Worm (Caenorhabditis elegans) whole organism, L1 larva: ENCODE measurements around the gene K03A1.4.

Source experiments
- C04F5.9 ChIP-seq: sonication (generic microtip); optimal IDR thresholded peaks from 2 replicates; lab custom pipeline; 2016; ENCODE audit warnings: missing genetic modification characterization, missing compliant biosample characterization
- C16A3.4 ChIP-seq: fragments of 150-350 bp; optimal IDR thresholded peaks from 2 replicates; lab custom pipeline; 2014; ENCODE audit warnings: missing biosample characterization, missing genetic modification characterization
- C34B4.2 ChIP-seq: sonication (generic microtip); optimal IDR thresholded peaks from 2 replicates; lab custom pipeline; 2017; ENCODE audit warnings: mild to moderate bottlenecking, missing genetic modification characterization, missing compliant biosample characterization
- F16B12.6 ChIP-seq: fragments of 150-350 bp; optimal IDR thresholded peaks from 2 replicates; lab custom pipeline; 2014; ENCODE audit warnings: missing biosample characterization, missing genetic modification characterization
- Y116A8C.19 ChIP-seq: sonication (generic microtip); optimal IDR thresholded peaks from 2 replicates; lab custom pipeline; 2016; ENCODE audit warnings: missing compliant biosample characterization, missing genetic modification characterization, borderline replicate concordance
- alr-1 ChIP-seq: fragments of 200-800 bp; sonication (Bioruptor generic); optimal IDR thresholded peaks from 2 replicates; lab custom pipeline; 2018; ENCODE audit warnings: borderline replicate concordance, mild to moderate bottlenecking, missing genetic modification characterization, missing compliant biosample characterization
- aly-2 ChIP-seq: fragments of 150-350 bp; optimal IDR thresholded peaks from 2 replicates; lab custom pipeline; 2014; ENCODE audit warnings: missing biosample characterization, missing genetic modification characterization
- blmp-1 ChIP-seq: fragments of 150-350 bp; optimal IDR thresholded peaks from 2 replicates; lab custom pipeline; 2014; ENCODE audit warnings: missing biosample characterization, missing genetic modification characterization
- ceh-63 ChIP-seq: fragments of 200-800 bp; sonication (Bioruptor generic); optimal IDR thresholded peaks from 2 replicates; lab custom pipeline; 2018; ENCODE audit warnings: mild to moderate bottlenecking, missing genetic modification characterization, missing compliant biosample characterization
- ceh-82 ChIP-seq, 3 experiments: fragments of 150-350 bp in 1 of 3; sonication (generic microtip) in 2 of 3; optimal IDR thresholded peaks; 2 replicates each; lab custom pipeline; 2014 to 2017; ENCODE audit warnings: missing biosample characterization in 3 of 3, missing genetic modification characterization in 3 of 3
- ceh-88 ChIP-seq: fragments of 200-800 bp; sonication (Bioruptor generic); IDR thresholded peaks from 2 replicates; pipeline ENCODE4 v1.3.6; 2022; ENCODE audit warnings: missing genetic modification characterization, missing compliant biosample characterization
- ces-1 ChIP-seq: fragments of 150-350 bp; optimal IDR thresholded peaks from 2 replicates; lab custom pipeline; 2014; ENCODE audit warnings: missing biosample characterization, missing genetic modification reagents, missing genetic modification characterization
- dpl-1 ChIP-seq, 3 experiments: fragments of 150-350 bp in 2 of 3; sonication (generic microtip) in 1 of 3; optimal IDR thresholded peaks; 2 replicates each; lab custom pipeline; 2014 to 2017; ENCODE audit warnings: missing biosample characterization in 3 of 3, missing genetic modification characterization in 3 of 3, missing genetic modification reagents in 3 of 3
- efl-1 ChIP-seq, 4 experiments: fragments of 150-350 bp; optimal IDR thresholded peaks in 3 of 4; peaks in 1 of 4; 1 replicate in 1 of 4; 2 replicates in 3 of 4; lab custom pipeline; 2014; ENCODE audit warnings: missing biosample characterization in 2 of 4, missing genetic modification characterization in 2 of 4, missing genetic modification reagents in 2 of 4
- egl-27 ChIP-seq, 2 experiments: fragments of 150-350 bp in 1 of 2; sonication (generic microtip); optimal IDR thresholded peaks; 3 replicates each; lab custom pipeline; 2017 to 2018; ENCODE audit warnings: missing biosample characterization in 2 of 2, missing genetic modification characterization in 2 of 2, missing genetic modification reagents in 2 of 2
- elt-2 ChIP-seq: sonication (generic microtip); optimal IDR thresholded peaks from 2 replicates; lab custom pipeline; 2016; ENCODE audit warnings: missing genetic modification characterization, mild to moderate bottlenecking, inconsistent platforms, missing compliant biosample characterization, missing genetic modification reagents
- fkh-10 ChIP-seq: sonication (generic microtip); optimal IDR thresholded peaks from 2 replicates; lab custom pipeline; 2017; ENCODE audit warnings: missing biosample characterization, missing genetic modification reagents, missing genetic modification characterization
- fkh-8 ChIP-seq: sonication (generic microtip); optimal IDR thresholded peaks from 2 replicates; lab custom pipeline; 2016; ENCODE audit warnings: mild to moderate bottlenecking, missing genetic modification characterization, missing compliant biosample characterization
- fos-1 ChIP-seq: fragments of 150-350 bp; optimal IDR thresholded peaks from 2 replicates; lab custom pipeline; 2014; ENCODE audit warnings: missing biosample characterization, missing genetic modification characterization
- hpl-2 ChIP-seq: fragments of 150-350 bp; optimal IDR thresholded peaks from 2 replicates; lab custom pipeline; 2014; ENCODE audit warnings: missing biosample characterization, missing genetic modification reagents, missing genetic modification characterization
- irx-1 ChIP-seq: sonication (generic microtip); optimal IDR thresholded peaks from 2 replicates; lab custom pipeline; 2016; ENCODE audit warnings: missing genetic modification characterization, missing compliant biosample characterization
- isw-1 ChIP-seq: fragments of 200-800 bp; sonication (Bioruptor generic); IDR thresholded peaks from 2 replicates; pipeline ENCODE4 v1.3.6; 2022; ENCODE audit warnings: missing genetic modification characterization, missing compliant biosample characterization
- lin-35 ChIP-seq, 2 experiments: fragments of 150-350 bp; optimal IDR thresholded peaks; 2 replicates each; lab custom pipeline; 2014; ENCODE audit warnings: missing biosample characterization in 2 of 2, missing genetic modification characterization in 2 of 2, missing genetic modification reagents in 2 of 2
- lsy-2 ChIP-seq, 2 experiments: fragments of 150-350 bp; optimal IDR thresholded peaks; 2 replicates each; lab custom pipeline; 2014; ENCODE audit warnings: missing biosample characterization in 2 of 2, missing genetic modification characterization in 2 of 2
- mep-1 ChIP-seq: fragments of 150-350 bp; optimal IDR thresholded peaks from 2 replicates; lab custom pipeline; 2014; ENCODE audit warnings: missing biosample characterization, missing genetic modification characterization
- nhr-12 ChIP-seq: sonication (generic microtip); optimal IDR thresholded peaks from 2 replicates; lab custom pipeline; 2017; ENCODE audit warnings: missing biosample characterization, missing genetic modification characterization
- nhr-19 ChIP-seq: fragments of 200-800 bp; sonication (Bioruptor generic); conservative IDR thresholded peaks from 2 replicates; pipeline ENCODE4 v1.3.6; 2022; ENCODE audit warnings: missing genetic modification characterization, missing compliant biosample characterization
- nhr-20 ChIP-seq: sonication (generic microtip); optimal IDR thresholded peaks from 2 replicates; lab custom pipeline; 2016; ENCODE audit warnings: mild to moderate bottlenecking, missing genetic modification characterization, missing compliant biosample characterization
- nhr-47 ChIP-seq: sonication (generic microtip); optimal IDR thresholded peaks from 2 replicates; lab custom pipeline; 2016; ENCODE audit warnings: mild to moderate bottlenecking, missing genetic modification characterization, moderate library complexity, missing compliant biosample characterization
- nhr-76 ChIP-seq: sonication (generic microtip); optimal IDR thresholded peaks from 2 replicates; lab custom pipeline; 2017; ENCODE audit warnings: missing biosample characterization, missing genetic modification characterization
- nhr-77 ChIP-seq: fragments of 150-350 bp; optimal IDR thresholded peaks from 2 replicates; lab custom pipeline; 2014; ENCODE audit warnings: missing biosample characterization, missing genetic modification characterization
- nhr-90 ChIP-seq: sonication (generic microtip); optimal IDR thresholded peaks from 2 replicates; lab custom pipeline; 2016; ENCODE audit warnings: mild to moderate bottlenecking, missing genetic modification characterization, missing compliant biosample characterization; ENCODE audit not compliant: poor library complexity
- pag-3 ChIP-seq: sonication (generic microtip); optimal IDR thresholded peaks from 2 replicates; lab custom pipeline; 2017; ENCODE audit warnings: missing genetic modification characterization, mild to moderate bottlenecking, missing compliant biosample characterization, antibody characterized with exemption, borderline replicate concordance; ENCODE audit not compliant: insufficient read depth
- pqm-1 ChIP-seq: sonication (generic microtip); optimal IDR thresholded peaks from 3 replicates; lab custom pipeline; 2017; ENCODE audit warnings: missing biosample characterization, missing genetic modification characterization
- rnt-1 ChIP-seq: sonication (generic microtip); optimal IDR thresholded peaks from 2 replicates; lab custom pipeline; 2016; ENCODE audit warnings: mild to moderate bottlenecking, missing genetic modification characterization, moderate library complexity, missing compliant biosample characterization
- snpc-4 ChIP-seq: fragments of 150-350 bp; optimal IDR thresholded peaks from 2 replicates; lab custom pipeline; 2014; ENCODE audit warnings: missing biosample characterization, missing genetic modification characterization
- swsn-7 ChIP-seq: sonication (generic microtip); optimal IDR thresholded peaks from 2 replicates; lab custom pipeline; 2016; ENCODE audit warnings: missing genetic modification characterization, missing compliant biosample characterization
- tbx-2 ChIP-seq: sonication (generic microtip); optimal IDR thresholded peaks from 2 replicates; lab custom pipeline; 2016; ENCODE audit warnings: missing genetic modification characterization, missing compliant biosample characterization
- tlp-1 ChIP-seq: fragments of 150-350 bp; optimal IDR thresholded peaks from 2 replicates; lab custom pipeline; 2014; ENCODE audit warnings: missing biosample characterization, missing genetic modification characterization
- unc-86 ChIP-seq: sonication (generic microtip); optimal IDR thresholded peaks from 2 replicates; lab custom pipeline; 2016; ENCODE audit warnings: missing genetic modification characterization, missing compliant biosample characterization
- unc-98 ChIP-seq: fragments of 200-800 bp; sonication (Bioruptor generic); IDR thresholded peaks from 2 replicates; pipeline ENCODE4 v1.3.6; 2022; ENCODE audit warnings: missing genetic modification characterization, missing compliant biosample characterization
- xbp-1 ChIP-seq: sonication (generic microtip); optimal IDR thresholded peaks from 2 replicates; lab custom pipeline; 2016; ENCODE audit warnings: missing genetic modification characterization, missing compliant biosample characterization
- ztf-11 ChIP-seq, 2 experiments: sonication (generic microtip); optimal IDR thresholded peaks; 2 replicates each; lab custom pipeline; 2016 to 2017; ENCODE audit warnings: missing genetic modification characterization in 2 of 2, missing biosample characterization in 1 of 2, missing compliant biosample characterization in 1 of 2
- ztf-4 ChIP-seq: fragments of 150-350 bp; optimal IDR thresholded peaks from 2 replicates; lab custom pipeline; 2014; ENCODE audit warnings: missing biosample characterization, missing genetic modification characterization

K03A1.4 gene

DNA sequence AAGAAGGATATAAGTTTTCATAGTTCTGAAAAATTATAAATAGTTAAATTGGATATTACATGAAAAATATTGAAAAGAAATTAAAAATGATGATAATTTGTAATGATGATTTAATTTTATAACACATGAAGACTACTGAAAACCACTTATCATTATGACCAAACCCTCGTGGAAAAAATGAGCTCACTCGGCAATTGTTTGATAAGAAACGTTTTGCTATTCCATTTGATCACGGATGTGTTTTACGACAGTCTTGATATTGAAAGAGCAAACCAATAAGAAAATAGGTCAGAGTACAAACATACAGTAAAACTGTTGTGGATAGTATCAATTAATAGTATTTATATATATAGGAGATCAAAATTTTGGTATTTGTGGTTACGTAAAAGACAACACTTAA is 16.8 kb upstream of the K03A1.4 start, which contains the start of gene spp-3 (continued):
- no peak for TF ChIP-seq dpl-1 (GFP tag; optimal IDR thresholded peaks at IDR 0.05; lab: Kevin White, UChicago)
- TF ChIP-seq nhr-19 (GFP tag; lab: Robert Waterston, UW): no peak
- TF ChIP-seq hpl-2 (GFP tag; lab: Kevin White, UChicago): no peak
- TF ChIP-seq C16A3.4 (tag; lab: Kevin White, UChicago): no peak
- no peak for TF ChIP-seq fos-1 (tag; lab: Kevin White, UChicago)
- TF ChIP-seq ceh-88 (GFP tag; lab: Robert Waterston, UW): no peak
- peak; percentile 17 for TF ChIP-seq nhr-20
- peak; percentile 93 for TF ChIP-seq elt-2 (tag; lab: Kevin White, UChicago)
- no peak for TF ChIP-seq nhr-77 (tag; lab: Kevin White, UChicago)
- TF ChIP-seq egl-27 (tag; optimal IDR thresholded peaks at IDR 0.05; lab: Kevin White, UChicago): no peak
- no peak for TF ChIP-seq swsn-7 (tag; lab: Kevin White, UChicago)
- TF ChIP-seq nhr-90: peak; percentile 8

DNA sequence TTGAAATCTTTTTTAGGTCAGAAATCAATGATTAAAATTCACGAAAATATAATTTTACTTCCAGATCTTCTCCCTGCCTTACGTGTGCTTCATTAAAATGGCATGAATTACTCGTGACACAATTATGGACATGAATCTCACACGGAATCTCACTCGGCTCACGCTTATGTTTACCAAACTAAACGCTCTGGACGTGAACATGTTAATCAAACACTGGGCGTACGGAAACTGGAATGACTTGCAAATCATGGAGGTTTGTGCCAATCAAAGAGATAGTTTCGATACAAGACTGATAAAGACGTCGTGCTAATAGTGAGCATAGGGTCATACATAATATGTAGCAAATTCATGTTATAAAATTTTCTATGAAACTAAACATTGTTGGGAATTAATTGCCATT is 16.0 kb upstream of the K03A1.4 start:
- no peak for TF ChIP-seq mep-1
- TF ChIP-seq efl-1 (optimal IDR thresholded peaks at IDR 0.05; lab: Kevin White, UChicago): no peak
- TF ChIP-seq efl-1 (GFP tag; optimal IDR thresholded peaks at IDR 0.05 in 1 of 2; lab: Kevin White, UChicago): peak in 1 of 2 experiments; percentile 16
- peak; percentile 40 for TF ChIP-seq elt-2 (tag; lab: Kevin White, UChicago)

DNA sequence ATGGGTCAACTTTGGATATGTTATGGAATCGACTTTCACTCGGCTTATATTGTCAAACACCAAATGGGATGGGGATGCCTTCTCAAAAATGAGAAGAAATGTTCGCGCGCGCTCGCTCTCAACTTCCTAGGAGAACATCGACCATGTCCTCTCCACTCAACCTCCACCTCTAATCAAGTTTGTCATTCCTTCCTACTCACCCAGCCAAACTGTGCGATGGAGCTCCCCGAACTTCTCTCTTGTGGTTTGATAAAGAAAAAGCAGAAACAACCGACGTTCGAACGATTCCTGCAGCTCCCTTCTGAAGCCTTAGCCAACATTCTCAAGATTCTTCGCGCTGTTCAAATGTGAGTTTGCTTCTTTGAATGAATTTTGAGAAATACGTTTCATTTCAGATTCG is 14.7 kb upstream of the K03A1.4 start:
- TF ChIP-seq snpc-4: no peak
- TF ChIP-seq elt-2 (tag; lab: Kevin White, UChicago): no peak
- no peak for TF ChIP-seq ztf-4 (tag; lab: Kevin White, UChicago)
- no peak for TF ChIP-seq ces-1
- TF ChIP-seq efl-1 (optimal IDR thresholded peaks at IDR 0.05; lab: Kevin White, UChicago): no peak
- TF ChIP-seq efl-1 (GFP tag; optimal IDR thresholded peaks at IDR 0.05 in 1 of 2; lab: Kevin White, UChicago): no peak
- TF ChIP-seq nhr-77 (tag; lab: Kevin White, UChicago): no peak
- TF ChIP-seq ceh-82 (tag; optimal IDR thresholded peaks at IDR 0.05; lab: Kevin White, UChicago): no peak
- TF ChIP-seq aly-2 (tag; lab: Kevin White, UChicago): no peak
- no peak for TF ChIP-seq ceh-63
- no peak for TF ChIP-seq mep-1
- no peak for TF ChIP-seq isw-1
- TF ChIP-seq pqm-1: no peak

DNA sequence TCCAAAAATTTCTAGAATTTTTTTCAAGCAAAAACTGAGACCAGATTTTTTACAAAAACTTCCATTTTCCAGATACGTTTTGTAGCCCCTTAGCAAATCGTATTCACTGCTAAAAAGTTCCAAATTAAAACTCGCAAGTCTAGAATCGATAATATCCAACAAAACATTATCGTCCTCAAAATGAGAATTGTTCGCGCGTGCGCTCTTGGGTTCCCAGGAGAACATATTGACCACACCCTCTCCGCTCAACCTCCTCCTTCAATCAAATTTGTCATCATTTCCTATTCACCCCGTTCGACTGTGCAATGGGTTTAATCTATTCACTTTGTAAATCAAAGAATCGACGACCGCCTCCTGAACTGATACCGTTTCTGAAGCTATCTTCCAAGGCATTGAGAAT is 13.3 kb upstream of the K03A1.4 start:
- TF ChIP-seq lin-35 (GFP tag; optimal IDR thresholded peaks at IDR 0.05; lab: Kevin White, UChicago): no peak
- no peak for TF ChIP-seq ceh-63
- TF ChIP-seq pag-3 (tag; lab: Kevin White, UChicago): no peak
- no peak for TF ChIP-seq ztf-11 (tag; optimal IDR thresholded peaks at IDR 0.05; lab: Kevin White, UChicago)
- TF ChIP-seq swsn-7 (tag; lab: Kevin White, UChicago): no peak
- TF ChIP-seq blmp-1: no peak
- TF ChIP-seq C16A3.4 (tag; lab: Kevin White, UChicago): no peak
- TF ChIP-seq C04F5.9 (tag; lab: Kevin White, UChicago): no peak
- no peak for TF ChIP-seq ztf-4 (tag; lab: Kevin White, UChicago)
- no peak for TF ChIP-seq nhr-47
- TF ChIP-seq ceh-82 (tag; optimal IDR thresholded peaks at IDR 0.05; lab: Kevin White, UChicago): no peak
- TF ChIP-seq nhr-19 (GFP tag; lab: Robert Waterston, UW): no peak
- TF ChIP-seq alr-1: no peak
- TF ChIP-seq C34B4.2 (tag; lab: Kevin White, UChicago): no peak
- no peak for TF ChIP-seq tlp-1 (tag; lab: Kevin White, UChicago)

DNA sequence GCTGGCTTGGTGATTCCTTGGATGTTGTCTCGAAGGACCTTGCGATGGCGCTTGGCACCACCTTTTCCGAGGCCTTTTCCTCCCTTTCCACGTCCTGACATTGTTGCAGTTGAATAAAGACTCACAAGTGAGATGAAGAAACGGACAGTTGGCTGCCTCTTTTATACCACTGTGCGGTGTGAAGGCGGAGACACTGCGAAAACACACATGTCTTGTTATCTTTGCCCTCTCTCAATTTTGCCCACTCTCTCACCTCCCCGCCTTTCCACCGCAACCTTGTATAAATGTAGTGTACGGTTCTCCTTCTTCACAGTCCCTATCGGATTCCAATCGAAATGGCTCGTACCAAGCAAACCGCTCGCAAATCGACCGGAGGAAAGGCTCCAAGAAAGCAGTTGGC is 11.2 kb upstream of the K03A1.4 start, which contains the start of the genes his-38 and his-40:
his-38 (minus strand) TSS at position 101 of the 400 bp plus-strand sequence.
his-40 (plus strand) TSS at position 336 of the 400 bp plus-strand sequence.
- TF ChIP-seq nhr-12 (tag; lab: Kevin White, UChicago) (no peak), rnt-1 (peak; percentile 23), fkh-10 (GFP tag; lab: Kevin White, UChicago) (no peak), Y116A8C.19 (tag; lab: Kevin White, UChicago) (no peak), ceh-63 (no peak), isw-1 (no peak), nhr-76 (no peak), nhr-77 (tag; lab: Kevin White, UChicago) (no peak), mep-1 (no peak), unc-86 (tag; lab: Kevin White, UChicago) (no peak), swsn-7 (tag; lab: Kevin White, UChicago) (no peak), tbx-2 (tag; lab: Kevin White, UChicago) (no peak), xbp-1 (tag; lab: Kevin White, UChicago) (no peak), unc-98 (GFP tag; lab: Robert Waterston, UW) (no peak), elt-2 (tag; lab: Kevin White, UChicago) (no peak), nhr-47 (no peak), fkh-8 (tag; lab: Kevin White, UChicago) (no peak), lsy-2 (tag; optimal IDR thresholded peaks at IDR 0.05; lab: Kevin White, UChicago) (no peak), F16B12.6 (no peak), nhr-20 (peak; percentile 20), irx-1 (tag; lab: Kevin White, UChicago) (no peak)
